Fruit fly (Drosophila melanogaster) S2 (cell line): Measurements from ENCODE around the gene CCAP-R.
A peak's percentile ranks its signal among the peaks of the same experiment; 100 is the strongest.

Experiments
- CG8478 ChIP-seq: fragments of >200 bp; optimal IDR thresholded peaks from 2 replicates; lab custom pipeline; 2018
- CTCF ChIP-seq, 2 experiments: fragments of >200 bp; optimal IDR thresholded peaks; 2 replicates each; lab custom pipeline; 2018

Gene CCAP-R

DNA sequence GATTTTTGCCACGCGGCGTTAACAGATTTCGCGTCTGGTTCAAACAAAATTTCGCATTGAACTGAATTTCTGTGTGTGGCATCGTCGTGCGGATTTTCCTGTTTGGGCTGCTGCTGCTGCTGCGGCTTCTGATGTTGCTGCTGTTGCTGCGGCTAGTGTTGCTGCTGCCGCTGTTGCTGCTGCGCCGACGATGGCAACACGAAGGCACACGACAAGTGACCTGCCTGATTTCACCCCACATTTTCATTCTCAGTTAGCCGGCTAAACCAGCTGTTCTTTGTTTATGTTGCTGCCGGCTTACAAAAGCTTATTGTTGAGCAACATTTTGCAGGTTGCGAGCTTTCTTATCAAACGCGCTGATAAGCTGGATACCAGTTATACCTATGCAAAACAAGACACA lies at the start of gene CCAP-R:
TSS of gene CCAP-R (minus strand) at position 179 of the 400 bp plus-strand sequence.
- no peak for TF ChIP-seq CTCF (optimal IDR thresholded peaks at IDR 0.05; lab: Kevin White, UChicago)
- no peak for TF ChIP-seq CG8478 (lab: Kevin White, UChicago)

DNA sequence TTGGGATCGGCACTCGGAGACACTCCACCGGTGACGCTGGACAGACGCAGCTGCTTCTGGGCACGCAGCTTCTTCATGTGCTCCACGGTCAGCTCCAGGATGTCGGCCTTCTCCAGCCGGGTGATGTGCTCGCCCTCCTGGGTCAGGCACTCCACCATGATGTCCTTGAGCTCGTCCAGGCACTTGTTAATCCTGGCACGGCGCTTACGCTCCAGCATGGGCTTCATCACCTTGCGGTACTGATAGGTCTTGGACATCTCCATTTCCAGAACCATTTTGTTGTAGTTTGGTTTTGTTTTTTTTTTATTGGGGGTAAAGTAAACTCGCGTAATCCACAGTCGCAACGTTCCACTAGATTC lies 49.5 kb upstream of the CCAP-R start:
- TF ChIP-seq CG8478 (lab: Kevin White, UChicago) (no peak), CTCF (optimal IDR thresholded peaks at IDR 0.05; lab: Kevin White, UChicago) (no peak)

DNA sequence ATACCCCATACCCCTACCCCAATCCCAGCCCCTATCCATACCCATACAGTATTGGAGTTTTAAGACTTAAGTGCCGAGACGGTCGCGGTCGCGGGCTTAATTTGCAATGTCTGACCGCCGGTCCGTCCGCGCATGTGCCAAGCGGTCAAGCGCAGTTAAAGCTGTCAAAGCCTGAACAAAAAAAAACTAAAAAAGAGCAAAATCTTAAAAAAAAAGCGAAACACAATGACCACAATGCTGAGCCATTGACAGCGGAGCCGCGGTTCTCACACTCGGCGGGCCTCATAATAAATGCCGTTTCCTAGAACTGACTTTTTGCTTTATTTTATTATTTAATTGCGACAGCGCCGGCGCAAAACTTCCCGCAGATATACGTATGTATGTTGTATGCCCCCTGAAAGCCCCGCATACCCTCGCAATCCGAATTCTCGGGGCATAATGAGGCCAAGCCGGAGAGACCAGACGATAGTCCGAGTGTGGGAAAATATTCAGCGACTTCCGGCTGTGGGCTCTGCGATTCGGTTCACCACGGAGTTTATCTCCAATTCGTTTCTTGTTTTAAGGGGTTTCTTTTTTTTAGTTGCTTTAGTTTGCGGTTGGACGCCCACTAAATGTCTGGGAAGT lies 48.4 kb upstream of the CCAP-R start:
- TF ChIP-seq CTCF (optimal IDR thresholded peaks at IDR 0.05; lab: Kevin White, UChicago) (no peak), CG8478 (lab: Kevin White, UChicago) (no peak)

DNA sequence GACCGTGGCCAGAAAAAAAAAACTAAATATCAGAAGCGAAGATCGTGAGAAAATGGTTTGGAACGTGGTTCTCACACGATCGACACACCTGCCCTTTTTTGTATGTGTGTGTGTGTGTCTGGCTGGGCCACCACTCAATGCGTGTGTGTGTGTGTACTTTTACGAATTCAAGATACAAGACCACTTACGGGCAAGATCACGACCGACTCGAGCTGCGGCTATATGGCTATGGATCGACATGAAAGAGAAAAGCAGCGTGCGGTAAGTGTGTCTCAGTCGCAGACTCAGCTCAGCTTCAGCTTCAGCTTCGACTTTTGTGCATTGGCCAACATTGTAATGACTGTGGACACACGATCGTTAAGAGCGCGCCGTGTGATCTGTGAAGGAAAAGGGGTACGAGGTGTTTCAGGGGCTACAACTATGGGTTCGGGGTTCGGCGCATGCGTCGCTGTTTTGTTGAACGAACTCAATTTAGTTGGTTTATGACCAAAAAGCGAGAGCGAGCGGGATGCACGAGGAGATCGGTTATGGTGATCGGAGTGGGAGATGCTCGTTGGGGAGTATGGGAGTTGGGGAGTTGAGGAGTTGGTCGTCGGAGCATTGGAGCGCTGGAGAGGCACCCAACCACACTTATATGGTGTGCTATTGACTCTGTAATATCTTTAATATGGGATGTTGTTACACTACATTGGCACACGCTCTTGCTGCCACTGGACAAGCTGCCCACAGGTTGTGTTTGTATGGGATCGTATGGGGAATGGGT lies 46.7 kb upstream of the CCAP-R start:
- no peak for TF ChIP-seq CG8478 (lab: Kevin White, UChicago)
- TF ChIP-seq CTCF (optimal IDR thresholded peaks at IDR 0.05; lab: Kevin White, UChicago): no peak

DNA sequence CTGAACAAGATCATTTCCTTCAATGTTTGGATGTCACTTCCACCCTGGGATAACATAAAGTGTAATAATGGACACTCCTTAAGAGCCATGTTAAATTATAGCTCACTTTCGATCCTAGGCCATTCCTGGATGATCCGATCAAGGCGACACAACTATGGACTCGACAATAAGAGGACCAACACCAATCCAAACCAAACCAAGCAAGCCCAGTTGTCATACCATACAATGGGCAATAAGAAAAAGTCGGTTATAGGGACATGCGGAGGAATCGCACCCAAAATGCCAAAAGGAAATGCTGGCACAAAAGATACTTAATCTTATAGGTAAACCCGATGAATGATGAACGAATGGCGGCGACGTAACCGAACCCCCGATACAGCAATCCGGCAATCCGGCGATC lies 46.0 kb upstream of the CCAP-R start:
- no peak for TF ChIP-seq CTCF (optimal IDR thresholded peaks at IDR 0.05; lab: Kevin White, UChicago)
- no peak for TF ChIP-seq CG8478 (lab: Kevin White, UChicago)

DNA sequence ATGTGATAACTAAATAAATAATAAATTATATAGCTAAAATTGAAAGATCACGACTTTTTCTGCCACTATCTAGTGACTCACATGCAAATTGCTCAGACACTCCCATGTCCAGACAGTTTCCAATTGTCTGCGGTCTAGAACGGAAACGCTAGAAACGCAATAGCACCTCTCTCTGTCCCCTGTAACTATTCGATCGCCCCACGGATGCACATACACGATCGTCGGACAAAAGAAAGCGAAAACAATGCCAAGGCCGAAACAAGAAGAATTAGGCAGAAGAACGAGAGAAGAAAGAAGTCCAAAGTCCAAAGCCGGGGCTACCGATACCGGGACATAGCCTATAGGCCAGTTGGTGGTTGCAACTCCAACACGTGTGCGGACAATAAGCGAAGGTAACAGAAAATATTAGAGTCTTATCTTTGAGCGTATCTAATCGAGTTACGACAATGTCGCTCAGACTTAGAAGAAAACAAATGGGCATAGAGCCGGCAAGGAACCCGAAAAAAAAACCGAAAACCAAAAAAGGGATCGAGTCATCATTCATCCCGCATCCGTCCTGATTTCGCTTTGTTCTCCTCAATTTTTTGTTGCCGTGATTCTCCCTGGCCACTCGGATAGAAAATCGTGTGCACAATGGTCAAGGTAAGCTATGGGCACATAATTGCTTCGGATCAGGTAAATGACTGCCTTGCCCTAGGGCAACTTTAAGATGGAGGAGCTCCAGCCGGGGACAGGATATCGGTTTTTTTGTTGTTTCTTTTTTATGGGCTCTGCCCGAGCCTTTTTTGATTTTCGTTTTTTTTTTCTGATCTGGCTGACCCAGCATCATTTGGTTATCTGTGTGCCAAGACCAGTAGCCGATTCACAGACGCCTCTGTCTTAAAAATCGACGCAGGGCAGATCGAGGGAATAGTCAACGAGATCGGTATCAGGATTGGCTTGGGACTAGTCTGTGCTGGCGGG lies 44.9 kb upstream of the CCAP-R start:
- TF ChIP-seq CG8478 (lab: Kevin White, UChicago) (no peak), CTCF (optimal IDR thresholded peaks at IDR 0.05; lab: Kevin White, UChicago) (no peak)

DNA sequence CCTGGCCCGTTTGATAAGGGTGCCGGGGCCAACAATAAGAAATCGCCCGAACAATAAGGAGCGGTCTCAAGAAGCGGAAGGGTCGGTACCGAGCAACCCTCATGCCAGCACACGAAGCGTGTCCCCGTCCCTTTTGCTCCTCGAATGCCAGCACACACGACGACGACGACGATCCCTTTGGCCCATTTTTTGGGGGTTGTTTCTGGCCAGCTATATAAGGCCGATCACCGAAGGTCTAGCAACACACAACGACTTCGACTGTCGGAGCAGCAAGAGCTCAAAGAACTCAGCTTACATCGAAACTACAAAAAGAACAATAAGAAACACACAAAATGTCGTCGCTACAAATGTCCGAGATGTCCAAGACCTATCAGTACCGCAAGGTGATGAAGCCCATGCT lies 43.5 kb upstream of the CCAP-R start:
- TF ChIP-seq CTCF (optimal IDR thresholded peaks at IDR 0.05; lab: Kevin White, UChicago) (peak in 1 of 2 experiments; percentile 21), CG8478 (lab: Kevin White, UChicago) (no peak)

DNA sequence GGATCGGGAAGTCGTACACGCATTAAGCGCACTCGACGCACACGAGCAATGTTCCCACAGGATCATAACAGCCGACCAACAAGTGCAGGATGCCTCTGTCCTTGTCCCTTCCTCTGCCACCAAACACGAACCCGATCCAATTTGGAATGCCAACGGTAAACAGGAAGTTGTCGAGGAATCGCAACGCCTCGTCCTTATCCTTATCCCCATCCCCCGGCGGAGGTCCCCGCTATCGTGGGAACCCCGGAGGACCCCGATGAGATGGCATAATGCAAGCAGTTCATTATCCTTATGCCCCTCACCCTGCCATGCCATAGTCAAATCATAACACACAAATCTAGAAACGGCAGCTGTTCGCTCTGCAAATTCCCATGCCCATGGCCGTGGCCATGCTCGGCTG lies 43.1 kb upstream of the CCAP-R start:
- TF ChIP-seq CTCF (optimal IDR thresholded peaks at IDR 0.05; lab: Kevin White, UChicago): no peak
- TF ChIP-seq CG8478 (lab: Kevin White, UChicago): no peak

DNA sequence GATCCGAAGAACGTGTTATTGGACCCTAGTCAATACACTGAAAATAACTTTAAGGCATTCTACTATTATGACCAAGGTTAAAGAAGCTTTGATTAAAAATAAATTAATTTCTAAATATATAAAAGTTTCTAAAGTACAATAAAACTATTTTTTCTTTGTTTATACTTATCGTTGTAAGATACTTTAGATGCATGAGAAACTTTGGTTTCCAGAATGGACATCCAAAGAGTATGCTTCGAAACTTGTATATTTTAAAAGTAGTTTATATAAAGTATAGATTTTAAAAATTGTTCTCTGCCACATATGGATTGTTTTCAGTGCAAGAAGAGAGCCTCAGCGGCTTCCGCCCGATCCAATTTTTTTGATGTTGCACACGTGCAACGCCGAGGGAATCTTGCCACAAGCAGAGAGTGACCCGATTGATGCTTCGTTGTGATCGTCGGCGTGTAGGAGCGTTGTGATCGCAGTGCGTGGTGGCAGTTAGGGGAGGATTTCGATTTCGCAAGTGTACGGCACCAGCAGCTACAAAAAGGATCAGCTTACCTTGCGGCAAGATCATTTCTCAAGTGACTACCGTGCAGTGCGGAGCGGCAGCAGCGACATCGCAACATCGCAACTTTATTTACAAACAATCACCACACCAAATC lies 41.1 kb upstream of the CCAP-R start:
- TF ChIP-seq CTCF (optimal IDR thresholded peaks at IDR 0.05; lab: Kevin White, UChicago) (no peak), CG8478 (lab: Kevin White, UChicago) (no peak)

DNA sequence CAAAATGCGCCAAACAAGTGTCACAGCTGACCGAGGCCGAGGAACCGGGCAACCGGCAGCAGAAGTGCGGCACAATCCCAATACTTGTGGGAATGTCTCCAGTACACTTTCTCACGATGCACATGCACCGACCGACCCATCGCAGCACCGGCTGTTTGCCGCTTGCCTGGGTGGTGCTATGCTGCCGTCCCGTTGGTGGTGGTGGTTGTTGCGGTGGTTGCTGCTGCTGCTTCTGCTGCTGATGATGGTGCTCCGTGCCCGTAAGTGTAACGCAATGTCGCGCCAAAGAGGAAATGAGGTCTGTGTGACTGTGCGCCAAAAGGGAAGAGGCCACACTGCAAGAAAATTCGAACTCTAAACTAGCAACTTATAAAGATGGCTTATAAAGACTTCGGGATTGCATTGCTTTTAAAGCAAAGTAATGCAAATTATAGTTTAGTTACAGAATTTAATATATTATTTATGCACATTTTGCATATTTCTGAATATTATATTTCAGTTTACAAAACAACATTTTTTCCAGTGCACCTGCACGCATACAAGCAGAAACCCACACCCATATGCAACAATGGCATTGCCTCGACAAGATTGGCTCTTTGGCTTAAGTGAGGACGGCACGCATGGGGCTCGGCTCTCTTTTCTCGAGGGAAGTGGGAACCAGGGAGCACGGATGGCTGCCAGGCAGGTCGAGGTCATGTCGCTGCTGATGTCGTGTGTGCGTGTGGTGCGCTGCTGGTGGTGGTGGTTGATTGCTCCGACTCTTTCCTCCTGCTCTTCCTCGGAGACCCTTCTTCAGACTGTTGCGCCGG lies 40.3 kb upstream of the CCAP-R start, which contains the start of gene CG43116:
TSS of gene CG43116 (minus strand) at position 800 of the 809 bp plus-strand sequence.
- TF ChIP-seq CTCF (optimal IDR thresholded peaks at IDR 0.05; lab: Kevin White, UChicago) (no peak), CG8478 (lab: Kevin White, UChicago) (no peak)

DNA sequence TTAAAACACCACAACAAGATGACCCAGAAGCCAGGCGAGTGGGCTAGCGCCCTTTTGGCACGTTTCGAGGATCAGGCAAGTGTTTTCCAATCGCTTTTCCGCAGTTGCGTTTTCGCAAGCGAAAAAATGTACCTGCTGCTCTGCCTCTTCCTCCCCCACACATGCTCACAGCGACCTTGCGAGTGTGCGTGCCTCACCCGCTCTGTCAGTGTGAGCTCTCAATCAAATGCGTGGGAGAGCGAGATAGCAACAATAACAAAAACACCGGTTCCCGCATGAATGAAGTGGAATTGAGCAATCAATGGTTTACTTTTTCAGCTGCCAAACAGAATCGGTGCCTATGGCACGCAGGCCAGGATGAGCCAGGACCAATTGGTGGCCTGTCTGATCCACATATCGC lies 27.2 kb upstream of the CCAP-R start:
- no peak for TF ChIP-seq CG8478 (lab: Kevin White, UChicago)
- no peak for TF ChIP-seq CTCF (optimal IDR thresholded peaks at IDR 0.05; lab: Kevin White, UChicago)

DNA sequence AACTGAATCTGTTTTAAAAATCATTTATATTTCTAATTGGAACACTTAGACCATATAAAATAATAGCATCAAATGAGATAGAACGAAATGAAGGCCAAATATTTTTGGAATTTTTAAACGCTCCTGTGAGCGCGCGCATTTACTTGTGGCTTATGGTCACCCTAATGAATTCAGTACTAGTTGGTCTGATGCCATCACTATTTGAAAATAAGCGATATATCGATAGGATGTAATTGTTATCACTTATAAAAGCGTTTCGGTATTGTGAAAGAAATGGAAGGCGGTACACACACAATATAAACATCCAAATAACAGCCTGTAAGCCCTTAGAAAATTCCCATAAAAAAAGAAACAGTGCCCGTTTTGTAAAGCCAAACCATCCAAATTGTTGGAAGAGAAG lies 26.7 kb upstream of the CCAP-R start, which contains the start of gene Nf1:
TSS of gene Nf1 (plus strand) at position 280 of the 400 bp plus-strand sequence.
- TF ChIP-seq CG8478 (lab: Kevin White, UChicago) (no peak), CTCF (optimal IDR thresholded peaks at IDR 0.05; lab: Kevin White, UChicago) (peak in 1 of 2 experiments; percentile 5)

DNA sequence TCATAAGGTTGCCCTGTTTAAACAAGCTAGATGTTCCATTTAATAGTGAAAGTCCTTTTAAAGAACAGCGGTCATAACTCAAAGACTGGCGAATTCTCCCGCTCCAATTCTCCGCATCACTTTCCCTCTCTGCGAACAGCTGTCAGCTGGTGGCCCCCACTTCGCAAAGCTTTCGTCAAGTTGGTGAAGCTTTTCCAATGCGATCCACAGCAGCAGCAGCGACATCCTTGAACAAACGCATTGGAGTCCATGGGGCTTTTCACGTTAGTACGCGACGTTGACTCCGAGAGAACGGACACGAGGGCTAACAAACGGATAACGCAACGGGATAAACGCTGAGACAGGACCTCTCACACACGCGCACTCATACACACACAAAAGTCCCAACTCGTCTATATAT lies 13.7 kb upstream of the CCAP-R start, which contains the start of gene fid:
TSS of gene fid (plus strand) at position 301 of the 400 bp plus-strand sequence.
- TF ChIP-seq CG8478 (lab: Kevin White, UChicago) (no peak), CTCF (optimal IDR thresholded peaks at IDR 0.05; lab: Kevin White, UChicago) (no peak)
